Worm (Caenorhabditis elegans) whole organism, early embryonic: Measurements from ENCODE around the gene T07A9.14.

ENCODE experiments used
- B0310.2 ChIP-seq: sonication (generic microtip); optimal IDR thresholded peaks from 2 replicates; lab custom pipeline; 2016; ENCODE audit warnings: mild to moderate bottlenecking, missing genetic modification characterization, missing compliant biosample characterization
- F13C5.2 ChIP-seq: sonication (generic microtip); optimal IDR thresholded peaks from 2 replicates; lab custom pipeline; 2017; ENCODE audit warnings: mild to moderate bottlenecking, missing genetic modification characterization, inconsistent platforms, missing compliant biosample characterization
- aly-1 ChIP-seq: sonication (generic microtip); optimal IDR thresholded peaks from 2 replicates; lab custom pipeline; 2016; ENCODE audit warnings: missing genetic modification characterization, missing compliant biosample characterization
- ama-1 ChIP-seq: fragments of 150-350 bp; optimal IDR thresholded peaks from 2 replicates; lab custom pipeline; 2014
- ceh-13 ChIP-seq: fragments of 200-800 bp; sonication (Bioruptor generic); optimal IDR thresholded peaks from 2 replicates; lab custom pipeline; 2018; ENCODE audit warnings: mild to moderate bottlenecking, missing genetic modification characterization, missing compliant biosample characterization
- ceh-36 ChIP-seq: sonication (generic microtip); optimal IDR thresholded peaks from 2 replicates; lab custom pipeline; 2016; ENCODE audit warnings: missing genetic modification characterization, inconsistent platforms, missing compliant biosample characterization
- ets-7 ChIP-seq: sonication (generic microtip); optimal IDR thresholded peaks from 2 replicates; lab custom pipeline; 2016; ENCODE audit warnings: missing genotype, missing genetic modification characterization, missing compliant biosample characterization
- flt-1 ChIP-seq: fragments of 200-800 bp; sonication (Bioruptor generic); IDR thresholded peaks from 2 replicates; pipeline ENCODE4 v1.3.6; 2022; ENCODE audit warnings: missing genetic modification characterization, missing compliant biosample characterization
- hmbx-1 ChIP-seq: sonication (generic microtip); optimal IDR thresholded peaks from 2 replicates; lab custom pipeline; 2016; ENCODE audit warnings: mild to moderate bottlenecking, missing genetic modification characterization, missing compliant biosample characterization
- hmg-4 ChIP-seq: fragments of 200-800 bp; sonication (Bioruptor generic); optimal IDR thresholded peaks from 2 replicates; lab custom pipeline; 2018; ENCODE audit warnings: mild to moderate bottlenecking, missing genetic modification characterization, missing compliant biosample characterization
- hnd-1 ChIP-seq: sonication (generic microtip); optimal IDR thresholded peaks from 2 replicates; lab custom pipeline; 2016; ENCODE audit warnings: missing genetic modification characterization, missing compliant biosample characterization
- pes-1 ChIP-seq: fragments of 200-800 bp; sonication (Bioruptor generic); IDR thresholded peaks from 2 replicates; pipeline ENCODE4 v1.3.6; 2022; ENCODE audit warnings: missing genetic modification reagents, missing genetic modification characterization, missing compliant biosample characterization
- scrt-1 ChIP-seq: fragments of 200-800 bp; sonication (Bioruptor generic); IDR thresholded peaks from 2 replicates; pipeline ENCODE4 v1.3.6; 2022; ENCODE audit warnings: missing genetic modification characterization, missing compliant biosample characterization
- sea-1 ChIP-seq: fragments of 200-800 bp; sonication (Bioruptor generic); conservative IDR thresholded peaks from 2 replicates; pipeline ENCODE4 v1.3.6; 2022; ENCODE audit warnings: missing genetic modification characterization, missing compliant biosample characterization
- tbx-11 ChIP-seq: fragments of 200-800 bp; sonication (Bioruptor generic); IDR thresholded peaks from 2 replicates; pipeline ENCODE4 v1.3.6; 2022; ENCODE audit warnings: missing genetic modification characterization, missing compliant biosample characterization
- tbx-37 ChIP-seq: fragments of 200-800 bp; sonication (Bioruptor generic); conservative IDR thresholded peaks from 2 replicates; pipeline ENCODE4 v1.3.6; 2022; ENCODE audit warnings: missing genetic modification reagents, missing genetic modification characterization, missing compliant biosample characterization
- tra-4 ChIP-seq: sonication (generic microtip); optimal IDR thresholded peaks from 2 replicates; lab custom pipeline; 2017; ENCODE audit warnings: missing genetic modification characterization, missing compliant biosample characterization

T07A9.14 gene

ce11 chrIV:401395-401794 lies 14.9 kb downstream of the T07A9.14 start, which contains the start of gene gpa-4:
gpa-4 (plus strand) TSS chrIV:401695.
- TF ChIP-seq ceh-36, result no peak

ce11 chrIV:408892-409291 lies 22.4 kb downstream of the T07A9.14 start:
- TF ChIP-seq tra-4 (tag; lab: Kevin White, UChicago) (no peak), F13C5.2 (tag; lab: Kevin White, UChicago) (no peak), ceh-13 (no peak), aly-1 (tag; lab: Kevin White, UChicago) (no peak), hmbx-1 (tag; lab: Kevin White, UChicago) (no peak), hnd-1 (tag; lab: Kevin White, UChicago) (no peak)

ce11 chrIV:409935-410334 lies 23.4 kb downstream of the T07A9.14 start, which contains the start of gene kgb-1:
kgb-1 (minus strand) TSS chrIV:410035.
- TF ChIP-seq ceh-13, result no peak
- TF ChIP-seq ets-7, result no peak
- TF ChIP-seq ceh-36, result peak; percentile 66

- peak; percentile 12 for TF ChIP-seq ets-7
- no peak for TF ChIP-seq tbx-37 (GFP tag; lab: Robert Waterston, UW)
- TF ChIP-seq sea-1 (GFP tag; lab: Robert Waterston, UW), result no peak
- TF ChIP-seq ceh-36, result no peak
- no peak for TF ChIP-seq ceh-13
These were observed 24.0 kb downstream of the T07A9.14 start, which contains the start of gene T07A9.12 for ce11 chrIV:410420-410891. T07A9.12 (plus strand) TSS chrIV:410867.

- no peak for TF ChIP-seq hmbx-1 (tag; lab: Kevin White, UChicago)
- no peak for TF ChIP-seq tbx-37 (GFP tag; lab: Robert Waterston, UW)
- no peak for TF ChIP-seq tbx-11 (GFP tag; lab: Robert Waterston, UW)
- TF ChIP-seq hnd-1 (tag; lab: Kevin White, UChicago), result no peak
- no peak for TF ChIP-seq B0310.2 (tag; lab: Kevin White, UChicago)
- no peak for TF ChIP-seq pes-1
- TF ChIP-seq F13C5.2 (tag; lab: Kevin White, UChicago), result no peak
- no peak for TF ChIP-seq flt-1 (GFP tag; lab: Robert Waterston, UW)
- TF ChIP-seq hmg-4 (GFP tag; lab: Kevin White, UChicago), result no peak
- TF ChIP-seq ets-7, result no peak
- TF ChIP-seq scrt-1 (GFP tag; lab: Robert Waterston, UW), result no peak
- no peak for TF ChIP-seq ceh-13
- TF ChIP-seq aly-1 (tag; lab: Kevin White, UChicago), result no peak
- no peak for TF ChIP-seq ceh-36
- no peak for TF ChIP-seq sea-1 (GFP tag; lab: Robert Waterston, UW)
These were observed 33.2 kb downstream of the T07A9.14 start, which contains the start of gene eri-1 for ce11 chrIV:419674-420073. eri-1 (minus strand) TSS chrIV:419958.

- no peak for TF ChIP-seq tra-4 (tag; lab: Kevin White, UChicago)
- no peak for TF ChIP-seq ama-1 (lab: Kevin White, UChicago)
These were observed 34.2 kb downstream of the T07A9.14 start for ce11 chrIV:420686-421085.

ce11 chrIV:422112-422511 lies 35.6 kb downstream of the T07A9.14 start:
- no peak for TF ChIP-seq aly-1 (tag; lab: Kevin White, UChicago)
- TF ChIP-seq ceh-13, result no peak
- no peak for TF ChIP-seq scrt-1 (GFP tag; lab: Robert Waterston, UW)
- TF ChIP-seq hnd-1 (tag; lab: Kevin White, UChicago), result no peak
- TF ChIP-seq pes-1, result no peak
- no peak for TF ChIP-seq ets-7
- no peak for TF ChIP-seq ama-1 (lab: Kevin White, UChicago)
- TF ChIP-seq sea-1 (GFP tag; lab: Robert Waterston, UW), result no peak
- no peak for TF ChIP-seq tbx-37 (GFP tag; lab: Robert Waterston, UW)
- TF ChIP-seq B0310.2 (tag; lab: Kevin White, UChicago), result no peak
- TF ChIP-seq hmbx-1 (tag; lab: Kevin White, UChicago), result no peak
- TF ChIP-seq F13C5.2 (tag; lab: Kevin White, UChicago), result no peak
- TF ChIP-seq flt-1 (GFP tag; lab: Robert Waterston, UW), result no peak
- no peak for TF ChIP-seq tbx-11 (GFP tag; lab: Robert Waterston, UW)
- no peak for TF ChIP-seq tra-4 (tag; lab: Kevin White, UChicago)

ce11 chrIV:425052-425451 lies 38.6 kb downstream of the T07A9.14 start, which contains the start of gene daf-18:
daf-18 (minus strand) TSS chrIV:425177.
- TF ChIP-seq ceh-36 (peak; percentile 74), tra-4 (tag; lab: Kevin White, UChicago) (no peak)

- TF ChIP-seq sea-1 (GFP tag; lab: Robert Waterston, UW) (no peak), tbx-37 (GFP tag; lab: Robert Waterston, UW) (no peak), scrt-1 (GFP tag; lab: Robert Waterston, UW) (no peak), ceh-36 (no peak), tbx-11 (GFP tag; lab: Robert Waterston, UW) (no peak), ets-7 (no peak), pes-1 (no peak), hmbx-1 (tag; lab: Kevin White, UChicago) (no peak), aly-1 (tag; lab: Kevin White, UChicago) (no peak), flt-1 (GFP tag; lab: Robert Waterston, UW) (no peak), B0310.2 (tag; lab: Kevin White, UChicago) (no peak), hmg-4 (GFP tag; lab: Kevin White, UChicago) (no peak), tra-4 (tag; lab: Kevin White, UChicago) (no peak), F13C5.2 (tag; lab: Kevin White, UChicago) (no peak), ceh-13 (no peak), ama-1 (lab: Kevin White, UChicago) (no peak), hnd-1 (tag; lab: Kevin White, UChicago) (no peak)
These were observed 39.0 kb downstream of the T07A9.14 start for ce11 chrIV:425546-425945.
